Fruit fly (Drosophila melanogaster): ENCODE measurements around the gene CG42300.

CG42300 gene

dm6 chrX:15602438-15602837, 46.6 kb upstream of the CG42300 start (continued):
- TF ChIP-seq Atf6 (GFP tag; IDR thresholded peaks at IDR 0.05) (0 out of 2 replicates have a peak, but pooled peaks have one; percentile 27), scrt (GFP tag; optimal IDR thresholded peaks at IDR 0.05) (no peak), CG13624 (GFP tag; optimal IDR thresholded peaks at IDR 0.05) (no peak), CG10209 (GFP tag; optimal IDR thresholded peaks at IDR 0.05) (peak; percentile 28), CG16815 (GFP tag; optimal IDR thresholded peaks at IDR 0.05) (no peak), sr (GFP tag; IDR thresholded peaks at IDR 0.05) (no peak), insv (GFP tag; optimal IDR thresholded peaks at IDR 0.05) (no peak), so (GFP tag; IDR thresholded peaks at IDR 0.05) (0 out of 3 replicates have a peak, but pooled peaks have one; percentile 28), yki (optimal IDR thresholded peaks at IDR 0.05) (no peak), nau (GFP tag; optimal IDR thresholded peaks at IDR 0.05) (peak; percentile 1), HmgD (GFP tag; optimal IDR thresholded peaks at IDR 0.05) (no peak), unpg (GFP tag; optimal IDR thresholded peaks at IDR 0.05) (no peak), CG4360 (GFP tag; IDR thresholded peaks at IDR 0.05) (no peak), CG18262 (tag; optimal IDR thresholded peaks at IDR 0.05) (no peak), Bgb (GFP tag; IDR thresholded peaks at IDR 0.05; ENCODE audit: partially characterized antibody) (no peak), bcd (GFP tag; optimal IDR thresholded peaks at IDR 0.05) (peak; percentile 4), CG12104 (GFP tag; optimal IDR thresholded peaks at IDR 0.05) (no peak), CG11085 (GFP tag; IDR thresholded peaks at IDR 0.05) (no peak), CG14710 (tag; optimal IDR thresholded peaks at IDR 0.05) (no peak), knrl (GFP tag; IDR thresholded peaks at IDR 0.05; ENCODE audit: partially characterized antibody) (no peak), NFAT (GFP tag; IDR thresholded peaks at IDR 0.05) (no peak), CG2202 (tag; optimal IDR thresholded peaks at IDR 0.05) (no peak), CG4282 (GFP tag; optimal IDR thresholded peaks at IDR 0.05) (no peak), p53 (GFP tag; optimal IDR thresholded peaks at IDR 0.05) (no peak), Hr3 (GFP tag; optimal IDR thresholded peaks at IDR 0.05) (no peak), CG13424 (tag; optimal IDR thresholded peaks at IDR 0.05) (peak; percentile 19), slou (GFP tag; optimal IDR thresholded peaks at IDR 0.05) (no peak), NC2α (GFP tag; optimal IDR thresholded peaks at IDR 0.05) (no peak), dysf (GFP tag; IDR thresholded peaks at IDR 0.05) (0 out of 3 replicates have a peak, but pooled peaks have one; percentile 23), Hr78 (GFP tag; optimal IDR thresholded peaks at IDR 0.05) (no peak), Scr (GFP tag; IDR thresholded peaks at IDR 0.05; ENCODE audit: partially characterized antibody) (no peak), CG4820 (GFP tag; optimal IDR thresholded peaks at IDR 0.05) (no peak), ham (GFP tag; IDR thresholded peaks at IDR 0.05) (no peak), seq (GFP tag; IDR thresholded peaks at IDR 0.05) (peak; percentile 43; the same call in 1 of the 2 replicates), CG13775 (GFP tag; optimal IDR thresholded peaks at IDR 0.05) (no peak), chif (GFP tag; optimal IDR thresholded peaks at IDR 0.05) (no peak), pum (GFP tag; optimal IDR thresholded peaks at IDR 0.05) (no peak), CG11560 (tag; IDR thresholded peaks at IDR 0.05) (no peak), exex (tag; optimal IDR thresholded peaks at IDR 0.05) (no peak), Blimp-1 (GFP tag; optimal IDR thresholded peaks at IDR 0.05) (no peak), wdn (GFP tag; IDR thresholded peaks at IDR 0.05) (0 out of 2 replicates have a peak, but pooled peaks have one; percentile 24), slp2 (GFP tag; optimal IDR thresholded peaks at IDR 0.05) (no peak), CG10959 (GFP tag; IDR thresholded peaks at IDR 0.05) (no peak), phol (tag; optimal IDR thresholded peaks at IDR 0.05) (no peak), crc (GFP tag; optimal IDR thresholded peaks at IDR 0.05) (no peak), ase (GFP tag; IDR thresholded peaks at IDR 0.05) (no peak), tna (GFP tag; IDR thresholded peaks at IDR 0.05; ENCODE audit: partially characterized antibody) (no peak), Gsc (GFP tag; IDR thresholded peaks at IDR 0.05) (no peak), Dip3 (GFP tag; optimal IDR thresholded peaks at IDR 0.05) (no peak), CG15514 (GFP tag; optimal IDR thresholded peaks at IDR 0.05) (peak; percentile 30), CG7839 (tag; optimal IDR thresholded peaks at IDR 0.05) (no peak), CG32767 (GFP tag; IDR thresholded peaks at IDR 0.05) (no peak)

Data from whole organism, embryonic.